Worm (Caenorhabditis elegans) whole organism, young adult: Measurements from ENCODE around the gene Y69A2AR.18.

Experiments
- B0336.3 ChIP-seq: fragments of 200-800 bp; sonication (Bioruptor generic); IDR thresholded peaks from 2 replicates; pipeline ENCODE4 v1.3.6; 2022; ENCODE audit warnings: missing genetic modification characterization, missing compliant biosample characterization
- F55B11.4 ChIP-seq: sonication (generic microtip); optimal IDR thresholded peaks from 2 replicates; lab custom pipeline; 2016; ENCODE audit warnings: missing compliant biosample characterization, missing genetic modification characterization, borderline replicate concordance; ENCODE audit not compliant: insufficient read depth
- Y56A3A.18 ChIP-seq: fragments of 200-800 bp; sonication (Bioruptor generic); IDR thresholded peaks from 2 replicates; pipeline ENCODE4 v1.3.6; 2022; ENCODE audit warnings: missing genetic modification reagents, missing genetic modification characterization, missing compliant biosample characterization
- cebp-1 ChIP-seq, 2 experiments: fragments of 200-800 bp in 1 of 2; sonication (Bioruptor generic) in 1 of 2; sonication (generic microtip) in 1 of 2; IDR thresholded peaks in 1 of 2; optimal IDR thresholded peaks in 1 of 2; 2 replicates each; pipeline versions ENCODE4 v1.3.6 to Lab custom; 2017 to 2022; ENCODE audit warnings: missing compliant biosample characterization in 2 of 2, missing genetic modification characterization in 2 of 2, mild to moderate bottlenecking in 1 of 2, missing genetic modification reagents in 1 of 2, moderate library complexity in 1 of 2
- lag-1 ChIP-seq: fragments of 200-800 bp; sonication (Bioruptor generic); IDR thresholded peaks from 2 replicates; pipeline ENCODE4 v1.3.6; 2022; ENCODE audit warnings: missing genetic modification reagents, missing genetic modification characterization, missing compliant biosample characterization
- lin-35 ChIP-seq, 3 experiments: fragments of 150-350 bp in 2 of 3; sonication (generic microtip) in 1 of 3; optimal IDR thresholded peaks; 2 replicates each; lab custom pipeline; 2014 to 2018; ENCODE audit warnings: missing biosample characterization in 3 of 3, missing genetic modification characterization in 3 of 3, missing genetic modification reagents in 3 of 3
- lsy-27 ChIP-seq: sonication (generic microtip); optimal IDR thresholded peaks from 2 replicates; lab custom pipeline; 2017; ENCODE audit warnings: missing genetic modification characterization, mild to moderate bottlenecking, missing compliant biosample characterization, antibody characterized with exemption, missing genotype, borderline replicate concordance; ENCODE audit not compliant: insufficient read depth
- unc-62 ChIP-seq: fragments of 150-350 bp; optimal IDR thresholded peaks from 2 replicates; lab custom pipeline; 2014; ENCODE audit warnings: missing biosample characterization, missing genetic modification reagents, missing genetic modification characterization

DNA sequence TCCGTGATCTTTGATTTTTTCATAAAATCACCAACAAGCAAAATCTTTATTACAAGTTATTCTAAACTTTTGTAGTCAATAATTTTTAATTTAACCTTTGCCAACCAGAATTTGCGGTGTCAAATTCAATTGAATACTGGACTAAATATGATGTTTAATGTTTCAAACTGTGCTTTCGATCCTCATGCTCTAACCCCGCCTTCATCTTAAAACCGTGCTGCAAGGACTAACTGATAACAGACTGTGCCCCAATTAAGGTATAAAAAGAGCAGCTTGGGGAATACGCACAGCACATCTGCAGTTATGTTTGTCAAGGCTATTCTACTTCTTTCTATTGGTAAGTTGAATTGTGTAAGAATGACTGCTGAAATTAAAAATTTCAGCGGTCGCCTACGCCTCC lies 28.2 kb upstream of the Y69A2AR.18 start, which contains the start of gene ilys-2:
- TF ChIP-seq lsy-27 = no peak
- TF ChIP-seq Y56A3A.18 (GFP tag; lab: Robert Waterston, UW) = no peak
- TF ChIP-seq cebp-1 (GFP tag; IDR thresholded peaks at IDR 0.05; lab: Robert Waterston, UW) = no peak
- TF ChIP-seq cebp-1 (tag; optimal IDR thresholded peaks at IDR 0.05; lab: Kevin White, UChicago) = no peak
- no peak for TF ChIP-seq B0336.3
- no peak for TF ChIP-seq lin-35 (GFP tag; optimal IDR thresholded peaks at IDR 0.05; lab: Kevin White, UChicago)
- no peak for TF ChIP-seq unc-62 (GFP tag; lab: Kevin White, UChicago)
- TF ChIP-seq lag-1 = no peak
- TF ChIP-seq F55B11.4 (tag; lab: Kevin White, UChicago) = no peak
